Fruit fly (Drosophila melanogaster): ENCODE data around the gene Arl6IP1.

DNA sequence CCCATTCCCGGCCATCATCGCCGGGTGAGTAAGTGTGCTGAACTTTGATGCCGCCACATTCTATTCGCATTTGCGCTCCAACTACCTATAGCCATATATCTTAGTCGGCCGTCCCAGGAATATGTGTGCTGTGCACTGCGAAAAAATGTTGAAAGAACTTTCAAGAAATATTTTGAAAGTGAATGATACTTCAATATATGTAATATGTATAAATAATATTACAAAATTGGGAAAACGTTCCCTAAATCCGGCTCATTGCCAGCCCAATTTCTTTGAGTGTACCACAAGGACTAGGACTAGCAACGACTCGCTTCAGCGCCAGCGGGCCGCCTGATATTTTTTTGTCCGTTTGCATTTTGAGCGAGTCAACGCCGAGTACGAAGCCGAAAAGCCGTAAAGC is 29.8 kb downstream of the Arl6IP1 start:
- TF ChIP-seq CTCF (optimal IDR thresholded peaks at IDR 0.05) (no peak), CG8478 (optimal IDR thresholded peaks at IDR 0.05) (no peak)
